Worm (Caenorhabditis elegans) whole organism, L3 larva: ENCODE measurements around the gene sru-22.

Experiments used
- ZK546.5 ChIP-seq: sonication (generic microtip); optimal IDR thresholded peaks from 2 replicates; lab custom pipeline; 2017; ENCODE audit warnings: missing biosample characterization, missing genetic modification characterization
- aly-2 ChIP-seq: fragments of 150-350 bp; optimal IDR thresholded peaks from 2 replicates; lab custom pipeline; 2014; ENCODE audit warnings: missing biosample characterization, missing genetic modification characterization
- ceh-16 ChIP-seq: sonication (generic microtip); optimal IDR thresholded peaks from 2 replicates; lab custom pipeline; 2017; ENCODE audit warnings: missing biosample characterization, missing genetic modification characterization
- ceh-82 ChIP-seq: fragments of 150-350 bp; optimal IDR thresholded peaks from 2 replicates; lab custom pipeline; 2014; ENCODE audit warnings: missing biosample characterization, missing genetic modification characterization
- ceh-9 ChIP-seq: sonication (generic microtip); optimal IDR thresholded peaks from 2 replicates; lab custom pipeline; 2018; ENCODE audit warnings: missing biosample characterization, missing genetic modification characterization
- daf-12 ChIP-seq: fragments of 150-350 bp; optimal IDR thresholded peaks from 2 replicates; lab custom pipeline; 2014; ENCODE audit warnings: missing biosample characterization, missing genetic modification reagents, missing genetic modification characterization
- egl-27 ChIP-seq: sonication (generic microtip); optimal IDR thresholded peaks from 4 replicates; lab custom pipeline; 2017; ENCODE audit warnings: missing biosample characterization, missing genetic modification reagents, missing genetic modification characterization
- egl-5 ChIP-seq: fragments of 150-350 bp; optimal IDR thresholded peaks from 2 replicates; lab custom pipeline; 2017; ENCODE audit warnings: missing biosample characterization, missing genetic modification reagents, missing genetic modification characterization, inconsistent platforms
- elt-1 ChIP-seq: fragments of 150-350 bp; optimal IDR thresholded peaks from 2 replicates; lab custom pipeline; 2014; ENCODE audit warnings: missing biosample characterization, missing genetic modification characterization
- elt-2 ChIP-seq: sonication (generic microtip); optimal IDR thresholded peaks from 2 replicates; lab custom pipeline; 2016; ENCODE audit warnings: missing genetic modification reagents, mild to moderate bottlenecking, missing genetic modification characterization, missing compliant biosample characterization
- elt-3 ChIP-seq, 3 experiments: fragments of 150-350 bp in 1 of 3; sonication (generic microtip) in 2 of 3; optimal IDR thresholded peaks; 2 replicates in 2 of 3; 4 replicates in 1 of 3; lab custom pipeline; 2014 to 2017; ENCODE audit warnings: missing biosample characterization in 3 of 3, missing genetic modification characterization in 3 of 3
- fkh-10 ChIP-seq: sonication (generic microtip); optimal IDR thresholded peaks from 2 replicates; lab custom pipeline; 2017; ENCODE audit warnings: missing biosample characterization, missing genetic modification reagents, missing genetic modification characterization
- fkh-2 ChIP-seq: fragments of 150-350 bp; optimal IDR thresholded peaks from 2 replicates; lab custom pipeline; 2014; ENCODE audit warnings: missing biosample characterization, missing genetic modification reagents, missing genetic modification characterization
- fos-1 ChIP-seq: fragments of 150-350 bp; optimal IDR thresholded peaks from 2 replicates; lab custom pipeline; 2014; ENCODE audit warnings: missing biosample characterization, missing genetic modification characterization
- hmg-11 ChIP-seq: sonication (generic microtip); optimal IDR thresholded peaks from 2 replicates; lab custom pipeline; 2016; ENCODE audit warnings: missing genetic modification characterization, missing compliant biosample characterization
- jun-1 ChIP-seq: fragments of 150-350 bp; optimal IDR thresholded peaks from 2 replicates; lab custom pipeline; 2014; ENCODE audit warnings: missing biosample characterization, missing genetic modification reagents, missing genetic modification characterization
- lin-39 ChIP-seq: fragments of 150-350 bp; optimal IDR thresholded peaks from 2 replicates; lab custom pipeline; 2018; ENCODE audit warnings: missing biosample characterization, missing genetic modification reagents, missing genetic modification characterization
- lsy-12 ChIP-seq: sonication (generic microtip); optimal IDR thresholded peaks from 2 replicates; lab custom pipeline; 2016; ENCODE audit warnings: mild to moderate bottlenecking, missing genetic modification characterization, missing compliant biosample characterization
- mdl-1 ChIP-seq: fragments of 150-350 bp; optimal IDR thresholded peaks from 2 replicates; lab custom pipeline; 2014; ENCODE audit warnings: missing biosample characterization, missing genetic modification characterization
- mml-1 ChIP-seq: fragments of 150-350 bp; sonication (generic microtip); optimal IDR thresholded peaks from 3 replicates; lab custom pipeline; 2014; ENCODE audit warnings: missing biosample characterization, missing genetic modification characterization
- nfya-1 ChIP-seq: sonication (generic microtip); optimal IDR thresholded peaks from 2 replicates; lab custom pipeline; 2017; ENCODE audit warnings: missing genetic modification characterization, mild to moderate bottlenecking, missing compliant biosample characterization, antibody characterized with exemption, moderate library complexity; ENCODE audit not compliant: insufficient read depth
- nhr-11 ChIP-seq: fragments of 150-350 bp; optimal IDR thresholded peaks from 2 replicates; lab custom pipeline; 2014; ENCODE audit warnings: missing biosample characterization, missing genetic modification characterization
- nhr-12 ChIP-seq: fragments of 150-350 bp; optimal IDR thresholded peaks from 2 replicates; lab custom pipeline; 2014; ENCODE audit warnings: missing biosample characterization, missing genetic modification characterization
- nhr-23 ChIP-seq: fragments of 150-350 bp; optimal IDR thresholded peaks from 2 replicates; lab custom pipeline; 2014; ENCODE audit warnings: missing biosample characterization, missing genetic modification reagents, missing genetic modification characterization
- nhr-237 ChIP-seq: fragments of 150-350 bp; optimal IDR thresholded peaks from 2 replicates; lab custom pipeline; 2014; ENCODE audit warnings: missing biosample characterization, missing genetic modification characterization
- nhr-25 ChIP-seq: sonication (generic microtip); optimal IDR thresholded peaks from 2 replicates; lab custom pipeline; 2017; ENCODE audit warnings: missing biosample characterization, missing genetic modification characterization
- nhr-67 ChIP-seq: fragments of 150-350 bp; optimal IDR thresholded peaks from 2 replicates; lab custom pipeline; 2014; ENCODE audit warnings: missing biosample characterization, missing genetic modification characterization
- nhr-76 ChIP-seq: fragments of 150-350 bp; sonication (generic microtip); optimal IDR thresholded peaks from 5 replicates; lab custom pipeline; 2014; ENCODE audit warnings: missing biosample characterization, missing genetic modification characterization
- nhr-77 ChIP-seq: fragments of 150-350 bp; optimal IDR thresholded peaks from 2 replicates; lab custom pipeline; 2014; ENCODE audit warnings: missing biosample characterization, missing genetic modification characterization
- pha-4 ChIP-seq: fragments of 150-350 bp; optimal IDR thresholded peaks from 2 replicates; lab custom pipeline; 2014; ENCODE audit warnings: missing biosample characterization, missing genetic modification reagents, missing genetic modification characterization
- pqm-1 ChIP-seq: fragments of 150-350 bp; optimal IDR thresholded peaks from 2 replicates; lab custom pipeline; 2017; ENCODE audit warnings: missing biosample characterization, missing genetic modification characterization, inconsistent platforms
- sea-2 ChIP-seq: fragments of 150-350 bp; sonication (generic microtip); optimal IDR thresholded peaks from 4 replicates; lab custom pipeline; 2014; ENCODE audit warnings: missing biosample characterization, missing genetic modification reagents, missing genetic modification characterization
- skn-1 ChIP-seq: fragments of 150-350 bp; optimal IDR thresholded peaks from 2 replicates; lab custom pipeline; 2014; ENCODE audit warnings: missing biosample characterization, missing genetic modification characterization
- snpc-4 ChIP-seq: fragments of 150-350 bp; optimal IDR thresholded peaks from 2 replicates; lab custom pipeline; 2014; ENCODE audit warnings: missing biosample characterization, missing genetic modification characterization
- tbx-2 ChIP-seq: sonication (generic microtip); optimal IDR thresholded peaks from 2 replicates; lab custom pipeline; 2016; ENCODE audit warnings: mild to moderate bottlenecking, missing genetic modification characterization, missing compliant biosample characterization
- unc-62 ChIP-seq: fragments of 150-350 bp; sonication (generic microtip); optimal IDR thresholded peaks from 4 replicates; lab custom pipeline; 2014; ENCODE audit warnings: missing biosample characterization, missing genetic modification reagents, missing genetic modification characterization
- zag-1 ChIP-seq: fragments of 150-350 bp; optimal IDR thresholded peaks from 2 replicates; lab custom pipeline; 2014; ENCODE audit warnings: missing biosample characterization, missing genetic modification characterization
- ztf-11 ChIP-seq: fragments of 150-350 bp; optimal IDR thresholded peaks from 2 replicates; lab custom pipeline; 2014; ENCODE audit warnings: missing biosample characterization, missing genetic modification characterization
- ztf-4 ChIP-seq: fragments of 150-350 bp; optimal IDR thresholded peaks from 2 replicates; lab custom pipeline; 2014; ENCODE audit warnings: missing biosample characterization, missing genetic modification characterization

Gene sru-22

ce11 chrV:15950903-15951302, 23.8 kb downstream of the sru-22 start, which contains the start of gene srw-59:
srw-59 (minus strand) TSS chrV:15951003.
- no peak for TF ChIP-seq elt-1 (tag; lab: Kevin White, UChicago)
- TF ChIP-seq pha-4 (tag; lab: Kevin White, UChicago): no peak
- TF ChIP-seq lin-39: no peak
- TF ChIP-seq ztf-4 (tag; lab: Kevin White, UChicago): no peak
- no peak for TF ChIP-seq nhr-77 (tag; lab: Kevin White, UChicago)
- TF ChIP-seq snpc-4: no peak
- TF ChIP-seq lsy-12 (tag; lab: Kevin White, UChicago): no peak
- no peak for TF ChIP-seq zag-1 (tag; lab: Kevin White, UChicago)
- TF ChIP-seq elt-3 (tag; optimal IDR thresholded peaks at IDR 0.05; lab: Kevin White, UChicago): no peak
- no peak for TF ChIP-seq nhr-237
- no peak for TF ChIP-seq jun-1
- TF ChIP-seq ceh-16: no peak
- no peak for TF ChIP-seq mml-1 (tag; lab: Kevin White, UChicago)
- no peak for TF ChIP-seq sea-2

ce11 chrV:15943125-15943524, 31.6 kb downstream of the sru-22 start, which contains the start of gene srw-53:
srw-53 (plus strand) TSS chrV:15943425.
- no peak for TF ChIP-seq zag-1 (tag; lab: Kevin White, UChicago)
- no peak for TF ChIP-seq snpc-4
- TF ChIP-seq nhr-237: no peak
- no peak for TF ChIP-seq lin-39
- TF ChIP-seq nfya-1 (tag; lab: Kevin White, UChicago): no peak
- no peak for TF ChIP-seq daf-12 (tag; lab: Kevin White, UChicago)
- TF ChIP-seq pha-4 (tag; lab: Kevin White, UChicago): no peak
- TF ChIP-seq sea-2: no peak
- TF ChIP-seq elt-3 (tag; optimal IDR thresholded peaks at IDR 0.05; lab: Kevin White, UChicago): no peak
- no peak for TF ChIP-seq skn-1
- no peak for TF ChIP-seq egl-5 (tag; lab: Kevin White, UChicago)

ce11 chrV:15940254-15940653, 34.5 kb downstream of the sru-22 start, which contains the start of gene srw-55:
srw-55 (minus strand) TSS chrV:15940354.
- no peak for TF ChIP-seq nhr-67 (tag; lab: Kevin White, UChicago)
- no peak for TF ChIP-seq elt-2 (tag; lab: Kevin White, UChicago)
- TF ChIP-seq pqm-1: no peak
- TF ChIP-seq zag-1 (tag; lab: Kevin White, UChicago): no peak
- TF ChIP-seq unc-62: no peak
- TF ChIP-seq ZK546.5 (tag; lab: Kevin White, UChicago): no peak
- TF ChIP-seq fkh-10: no peak
- no peak for TF ChIP-seq tbx-2 (tag; lab: Kevin White, UChicago)
- TF ChIP-seq fkh-2: no peak
- TF ChIP-seq aly-2 (tag; lab: Kevin White, UChicago): no peak
- no peak for TF ChIP-seq egl-27 (tag; lab: Kevin White, UChicago)
- no peak for TF ChIP-seq nhr-12 (tag; lab: Kevin White, UChicago)
- no peak for TF ChIP-seq sea-2
- no peak for TF ChIP-seq mml-1 (tag; lab: Kevin White, UChicago)
- TF ChIP-seq elt-3 (tag; optimal IDR thresholded peaks at IDR 0.05; lab: Kevin White, UChicago): no peak
- TF ChIP-seq nhr-23: no peak
- TF ChIP-seq pha-4 (tag; lab: Kevin White, UChicago): no peak
- TF ChIP-seq nhr-11 (tag; lab: Kevin White, UChicago): no peak
- no peak for TF ChIP-seq hmg-11 (tag; lab: Kevin White, UChicago)
- TF ChIP-seq fos-1: no peak
- TF ChIP-seq, all 47 proteins: peak for 0

- TF ChIP-seq ceh-82 (no peak), aly-2 (tag; lab: Kevin White, UChicago) (no peak), nhr-76 (tag; lab: Kevin White, UChicago) (no peak), mdl-1 (tag; lab: Kevin White, UChicago) (no peak), nhr-25 (tag; lab: Kevin White, UChicago) (no peak), nhr-77 (tag; lab: Kevin White, UChicago) (no peak), elt-3 (tag; optimal IDR thresholded peaks at IDR 0.05; lab: Kevin White, UChicago) (no peak), egl-27 (tag; lab: Kevin White, UChicago) (no peak), ztf-11 (tag; lab: Kevin White, UChicago) (no peak), skn-1 (no peak), ceh-9 (tag; lab: Kevin White, UChicago) (no peak)
Measured at ce11 chrV:15932390-15932789, 42.3 kb downstream of the sru-22 start, which contains the start of gene srw-26. srw-26 (minus strand) TSS chrV:15932490.
